Worm (Caenorhabditis elegans) whole organism, late embryonic: Measurements from ENCODE around the gene fbxb-111.
A peak's percentile ranks its signal among the peaks of the same experiment; 100 is the strongest.

Source experiments
- ama-1 ChIP-seq: fragments of 150-350 bp; optimal IDR thresholded peaks from 2 replicates; lab custom pipeline; 2014
- ceh-24 ChIP-seq: sonication (generic microtip); optimal IDR thresholded peaks from 2 replicates; lab custom pipeline; 2016; ENCODE audit warnings: mild to moderate bottlenecking, missing genetic modification characterization, missing compliant biosample characterization
- fkh-6 ChIP-seq: sonication (generic microtip); optimal IDR thresholded peaks from 2 replicates; lab custom pipeline; 2016; ENCODE audit warnings: missing genetic modification characterization, missing compliant biosample characterization
- hlh-13 ChIP-seq: fragments of 200-800 bp; sonication (Bioruptor generic); optimal IDR thresholded peaks from 2 replicates; lab custom pipeline; 2018; ENCODE audit warnings: mild to moderate bottlenecking, missing genetic modification characterization, missing compliant biosample characterization
- hlh-6 ChIP-seq: sonication (generic microtip); optimal IDR thresholded peaks from 2 replicates; lab custom pipeline; 2016; ENCODE audit warnings: missing genotype, missing genetic modification characterization, missing compliant biosample characterization
- lin-11 ChIP-seq: fragments of 200-800 bp; sonication (Bioruptor generic); optimal IDR thresholded peaks from 2 replicates; lab custom pipeline; 2018; ENCODE audit warnings: mild to moderate bottlenecking, missing genetic modification characterization, missing compliant biosample characterization
- nhr-11 ChIP-seq: fragments of 150-350 bp; optimal IDR thresholded peaks from 2 replicates; lab custom pipeline; 2014; ENCODE audit warnings: missing biosample characterization, missing genetic modification characterization
- npax-4 ChIP-seq: sonication (generic microtip); optimal IDR thresholded peaks from 2 replicates; lab custom pipeline; 2016; ENCODE audit warnings: missing genetic modification characterization, missing compliant biosample characterization
- pat-9 ChIP-seq: fragments of 200-800 bp; sonication (Bioruptor generic); optimal IDR thresholded peaks from 2 replicates; lab custom pipeline; 2018; ENCODE audit warnings: mild to moderate bottlenecking, missing genetic modification characterization, moderate library complexity, missing compliant biosample characterization
- pqm-1 ChIP-seq: sonication (generic microtip); optimal IDR thresholded peaks from 2 replicates; lab custom pipeline; 2016; ENCODE audit warnings: missing genetic modification characterization, missing compliant biosample characterization
- ref-2 ChIP-seq: sonication (generic microtip); optimal IDR thresholded peaks from 2 replicates; lab custom pipeline; 2016; ENCODE audit warnings: missing genetic modification characterization, missing compliant biosample characterization
- tbx-2 ChIP-seq: sonication (generic microtip); optimal IDR thresholded peaks from 2 replicates; lab custom pipeline; 2016; ENCODE audit warnings: missing genetic modification characterization, missing compliant biosample characterization
- unc-86 ChIP-seq: sonication (generic microtip); optimal IDR thresholded peaks from 2 replicates; lab custom pipeline; 2016; ENCODE audit warnings: missing genetic modification characterization, missing compliant biosample characterization
- ztf-16 ChIP-seq: sonication (generic microtip); optimal IDR thresholded peaks from 2 replicates; lab custom pipeline; 2017; ENCODE audit warnings: missing genetic modification characterization, missing compliant biosample characterization

ce11 chrII:2800550-2801233 is 25.9 kb upstream of the fbxb-111 start, which contains the start of gene nhr-119:
- TF ChIP-seq pqm-1 (tag; lab: Kevin White, UChicago) (peak; percentile 17), lin-11 (tag; lab: Kevin White, UChicago) (no peak), unc-86 (tag; lab: Kevin White, UChicago) (no peak), ama-1 (no peak), ref-2 (tag; lab: Kevin White, UChicago) (no peak), fkh-6 (tag; lab: Kevin White, UChicago) (no peak), ztf-16 (no peak), pat-9 (no peak), hlh-6 (tag; lab: Kevin White, UChicago) (no peak), ceh-24 (tag; lab: Kevin White, UChicago) (no peak), tbx-2 (no peak), nhr-11 (tag; lab: Kevin White, UChicago) (no peak), npax-4 (tag; lab: Kevin White, UChicago) (no peak), hlh-13 (GFP tag; lab: Kevin White, UChicago) (no peak)
